Worm (Caenorhabditis elegans): ENCODE measurements around the gene tag-276.

The tag-276 gene

ce11 chrII:12249042-12249441 lies at the start of gene tag-276:
Gene tag-276, minus strand, starts transcription at chrII:12249142.
- no peak for TF ChIP-seq unc-62 (GFP tag; optimal IDR thresholded peaks at IDR 0.05)

DNA sequence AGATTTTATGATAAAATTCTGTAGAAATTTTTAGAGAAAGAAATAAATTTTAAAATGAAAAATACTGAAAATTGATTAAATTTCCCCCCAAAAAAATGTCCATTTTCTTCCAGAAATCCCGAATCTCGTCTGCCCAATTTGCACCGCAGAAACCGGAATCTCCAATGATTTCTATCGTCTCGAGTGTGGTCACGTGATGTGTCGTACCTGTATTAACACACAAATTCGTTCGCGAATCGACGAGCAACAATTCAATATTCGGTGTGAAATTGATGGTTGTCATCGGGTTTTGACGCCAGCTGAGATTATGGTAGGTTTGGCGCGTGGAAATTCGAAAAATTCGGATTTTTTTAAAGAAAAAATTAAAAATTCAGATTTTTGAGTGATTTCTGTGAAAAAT lies 47.6 kb upstream of the tag-276 start:
- no peak for TF ChIP-seq unc-62 (GFP tag; optimal IDR thresholded peaks at IDR 0.05)

DNA sequence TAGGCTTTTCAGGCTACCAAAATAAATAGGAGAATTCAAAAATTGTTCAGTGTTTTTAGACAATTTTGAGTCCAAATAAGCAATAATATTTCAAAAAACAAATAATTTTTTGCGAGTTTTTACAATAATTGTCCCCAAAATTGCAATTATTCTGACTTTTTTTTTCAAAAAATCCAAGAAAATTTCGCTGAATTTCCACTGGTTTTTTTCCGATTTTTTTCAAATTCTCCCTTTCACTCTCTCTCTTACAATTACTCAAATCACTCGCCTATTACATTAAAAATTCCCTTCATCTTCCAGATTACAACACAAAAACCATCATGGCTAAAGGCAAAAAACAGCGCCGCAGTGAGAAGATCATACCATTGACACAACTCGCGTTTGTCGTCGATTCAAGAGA lies 40.1 kb upstream of the tag-276 start, which contains the start of gene Y57A10A.31:
TSS of gene Y57A10A.31 (plus strand) at position 301 of the 400 bp plus-strand sequence.
- TF ChIP-seq unc-62 (GFP tag; optimal IDR thresholded peaks at IDR 0.05) = no peak

- no peak for TF ChIP-seq unc-62 (GFP tag; optimal IDR thresholded peaks at IDR 0.05)
Observed at ce11 chrII:12284045-12284444, 35.1 kb upstream of the tag-276 start.

DNA sequence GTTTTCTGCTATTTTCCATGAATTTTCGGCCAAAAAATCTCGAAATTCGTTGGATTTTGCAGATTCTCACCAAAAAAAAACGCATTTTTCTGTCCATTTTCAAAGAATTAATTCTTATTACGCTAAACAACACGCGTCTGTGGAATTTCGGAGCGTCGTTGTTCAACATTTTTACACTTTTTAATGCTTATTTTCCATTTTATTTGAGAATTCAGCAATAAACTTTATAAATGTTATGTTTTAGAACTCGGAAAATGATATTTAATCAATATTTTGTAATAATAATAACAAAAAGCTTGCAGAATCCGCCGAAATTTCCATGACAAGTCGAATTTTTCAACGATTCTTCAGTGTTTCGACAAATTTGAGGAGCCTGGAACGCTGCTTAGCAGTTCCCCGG lies 31.4 kb upstream of the tag-276 start, which contains the start of gene ife-5:
TSS of gene ife-5 (plus strand) at position 301 of the 400 bp plus-strand sequence.
- TF ChIP-seq unc-62 (GFP tag; optimal IDR thresholded peaks at IDR 0.05) = no peak

ce11 chrII:12279259-12279658 lies 30.3 kb upstream of the tag-276 start, which contains the start of the genes tric-1B.2 and Y57A10A.29:
Gene tric-1B.2, minus strand, starts transcription at chrII:12279387.
Gene Y57A10A.29, plus strand, starts transcription at chrII:12279561.
- no peak for TF ChIP-seq unc-62 (GFP tag; optimal IDR thresholded peaks at IDR 0.05)

ce11 chrII:12278602-12279001 lies 29.7 kb upstream of the tag-276 start:
- no peak for TF ChIP-seq unc-62 (GFP tag; optimal IDR thresholded peaks at IDR 0.05)

DNA sequence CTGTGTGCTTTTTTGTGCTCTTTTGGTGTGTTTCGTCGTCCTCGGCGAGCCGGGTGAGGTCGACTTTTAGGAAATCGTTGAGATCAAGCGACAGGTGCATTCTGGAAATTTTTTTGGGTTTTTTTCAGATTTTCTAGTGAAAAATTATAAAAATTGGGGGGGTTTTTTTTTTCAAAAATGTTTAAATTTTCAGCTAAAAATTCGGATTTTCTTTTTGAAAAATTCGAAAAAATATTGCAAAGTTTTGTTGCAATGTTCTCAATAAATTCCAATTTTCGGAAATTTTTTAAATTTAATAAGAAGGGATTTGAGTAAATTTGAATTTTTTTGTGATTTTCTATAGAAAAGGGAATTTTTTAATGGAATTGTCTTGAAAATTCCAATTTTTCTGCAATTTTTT lies 26.0 kb upstream of the tag-276 start, which contains the start of gene Y57A10A.27:
TSS of gene Y57A10A.27 (minus strand) at position 101 of the 400 bp plus-strand sequence.
- no peak for TF ChIP-seq unc-62 (GFP tag; optimal IDR thresholded peaks at IDR 0.05)

- TF ChIP-seq unc-62 (GFP tag; optimal IDR thresholded peaks at IDR 0.05) = no peak
Observed at ce11 chrII:12268857-12269256, 19.9 kb upstream of the tag-276 start.

DNA sequence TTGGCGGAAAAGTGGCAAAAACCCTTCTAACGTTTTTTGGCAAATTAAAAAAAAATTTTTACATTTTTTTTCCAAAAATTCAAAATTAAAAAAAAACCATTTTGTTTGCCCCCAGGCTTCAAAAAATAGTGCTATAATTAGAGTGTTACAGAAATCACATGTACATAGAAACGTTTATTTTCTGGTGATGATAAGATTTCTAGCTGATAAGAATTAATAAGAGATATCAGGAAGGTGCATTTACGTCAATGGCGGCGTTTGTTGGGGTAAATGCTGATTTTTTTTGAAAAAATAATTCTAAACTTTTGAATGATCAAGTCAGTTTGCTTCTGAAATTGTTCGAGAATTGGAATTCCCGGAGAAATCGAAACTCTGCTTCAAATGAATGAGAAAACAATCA lies 17.9 kb upstream of the tag-276 start:
- no peak for TF ChIP-seq unc-62 (GFP tag; optimal IDR thresholded peaks at IDR 0.05)

- no peak for TF ChIP-seq unc-62 (GFP tag; optimal IDR thresholded peaks at IDR 0.05)
Observed at ce11 chrII:12266145-12266544, 17.2 kb upstream of the tag-276 start, which contains the start of gene tric-1B.1. Gene tric-1B.1, minus strand, starts transcription at chrII:12266245.

- no peak for TF ChIP-seq unc-62 (GFP tag; optimal IDR thresholded peaks at IDR 0.05)
Observed at ce11 chrII:12264847-12265246, 15.9 kb upstream of the tag-276 start.

- no peak for TF ChIP-seq unc-62 (GFP tag; optimal IDR thresholded peaks at IDR 0.05)
Observed at ce11 chrII:12263971-12264554, 15.1 kb upstream of the tag-276 start, which contains the start of gene faxc-1. Gene faxc-1, plus strand, starts transcription at chrII:12264192.

DNA sequence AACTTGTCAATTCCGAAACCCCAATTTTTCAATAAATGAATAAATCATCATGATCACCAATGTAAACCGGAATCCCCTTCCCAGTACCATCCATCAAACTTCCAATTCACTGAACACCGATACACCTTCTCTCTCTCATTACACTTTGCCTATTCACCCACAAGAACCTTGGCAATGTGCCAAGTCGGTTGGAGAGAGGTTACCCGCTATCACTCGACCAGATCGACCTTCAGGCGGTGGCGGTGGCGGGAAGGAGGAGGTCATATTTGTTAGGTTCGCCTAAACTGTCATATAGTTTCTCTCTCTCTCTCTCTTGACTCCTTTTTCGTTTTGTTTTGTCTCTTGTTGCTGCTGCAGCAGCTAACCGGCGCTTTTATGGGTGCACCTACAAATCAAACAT lies 13.6 kb upstream of the tag-276 start:
- no peak for TF ChIP-seq unc-62 (GFP tag; optimal IDR thresholded peaks at IDR 0.05)

DNA sequence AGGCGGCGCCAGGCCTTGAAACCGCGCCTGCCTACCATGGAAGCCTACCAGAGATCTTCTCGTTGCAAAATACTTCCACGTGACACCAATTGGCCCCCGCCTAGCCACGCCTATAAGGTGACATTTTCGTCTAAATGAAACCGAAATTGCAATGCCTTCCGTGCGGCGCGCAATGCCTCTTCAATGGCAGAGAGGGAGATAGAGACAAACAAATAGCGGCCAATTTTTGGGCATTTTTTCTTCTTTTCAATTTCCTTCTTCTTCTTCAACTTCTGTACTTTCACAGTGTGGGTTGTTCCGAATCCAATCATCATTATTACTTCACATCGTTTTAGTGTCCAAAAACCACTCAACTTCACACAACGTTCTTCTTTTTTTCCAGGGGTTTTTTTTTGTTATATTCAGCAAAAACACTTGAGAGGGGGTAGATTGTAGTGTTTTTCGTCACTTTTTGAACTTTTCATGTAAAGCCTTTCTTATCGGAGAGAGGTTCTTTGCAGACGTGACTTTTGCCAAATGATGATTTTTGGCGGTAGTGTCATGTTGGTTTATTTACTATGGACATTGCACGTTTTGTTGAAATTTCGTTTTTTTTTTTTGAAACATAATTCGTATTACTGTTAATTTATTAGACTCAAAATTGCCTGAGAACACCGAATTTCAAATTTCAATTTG lies 12.3 kb upstream of the tag-276 start:
- TF ChIP-seq unc-62 (GFP tag; optimal IDR thresholded peaks at IDR 0.05) = no peak

DNA sequence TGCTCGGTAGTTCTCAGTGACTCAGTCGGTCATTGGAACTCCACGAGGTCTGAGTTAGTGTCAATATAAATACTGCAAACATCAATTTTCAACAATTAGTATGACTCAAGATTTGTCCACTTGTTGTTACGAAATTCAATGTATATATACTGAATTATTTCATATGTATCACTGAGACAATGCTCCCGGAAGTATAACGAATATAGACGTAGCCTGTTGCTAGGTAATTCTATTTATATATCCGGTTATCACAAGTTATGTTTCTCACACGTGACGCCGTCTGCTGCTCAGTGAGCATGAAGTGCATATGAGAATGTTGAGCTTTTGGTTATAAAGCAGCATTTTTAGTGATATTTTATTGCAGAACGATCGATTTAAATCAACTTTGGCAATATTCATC lies 11.6 kb upstream of the tag-276 start:
- no peak for TF ChIP-seq unc-62 (GFP tag; optimal IDR thresholded peaks at IDR 0.05)

ce11 chrII:12257095-12257494 lies 8.2 kb upstream of the tag-276 start:
- no peak for TF ChIP-seq unc-62 (GFP tag; optimal IDR thresholded peaks at IDR 0.05)

Data from whole organism, dauer.